Worm (Caenorhabditis elegans) whole organism, late embryonic: ENCODE measurements around the gene abhd-14.
A peak's percentile ranks its signal among the peaks of the same experiment; 100 is the strongest.
"Not testable (repeated sequence)": the region's sequence is repeated elsewhere in the genome, so short reads cannot be mapped to it uniquely, and the experiment has no call there.

Experiments used
- C38D4.7 ChIP-seq: fragments of 200-800 bp; sonication (Bioruptor generic); optimal IDR thresholded peaks from 2 replicates; lab custom pipeline; 2018; ENCODE audit warnings: mild to moderate bottlenecking, missing genetic modification characterization, moderate library complexity, missing compliant biosample characterization
- T23F11.4 ChIP-seq: fragments of 200-800 bp; sonication (Bioruptor generic); optimal IDR thresholded peaks from 2 replicates; lab custom pipeline; 2018; ENCODE audit warnings: mild to moderate bottlenecking, missing genetic modification characterization, missing compliant biosample characterization
- Y22D7AL.16 ChIP-seq: sonication (generic microtip); optimal IDR thresholded peaks from 2 replicates; lab custom pipeline; 2016; ENCODE audit warnings: missing genetic modification characterization, missing compliant biosample characterization
- ahr-1 ChIP-seq: sonication (generic microtip); optimal IDR thresholded peaks from 2 replicates; lab custom pipeline; 2016; ENCODE audit warnings: missing genetic modification characterization, missing compliant biosample characterization
- ama-1 ChIP-seq: fragments of 150-350 bp; optimal IDR thresholded peaks from 2 replicates; lab custom pipeline; 2014
- ceh-14 ChIP-seq: sonication (generic microtip); optimal IDR thresholded peaks from 2 replicates; lab custom pipeline; 2016; ENCODE audit warnings: missing genotype, missing genetic modification characterization, missing compliant biosample characterization
- ceh-18 ChIP-seq: sonication (generic microtip); optimal IDR thresholded peaks from 2 replicates; lab custom pipeline; 2016; ENCODE audit warnings: missing genetic modification characterization, missing compliant biosample characterization
- ceh-19 ChIP-seq: fragments of 200-800 bp; sonication (Bioruptor generic); optimal IDR thresholded peaks from 2 replicates; lab custom pipeline; 2018; ENCODE audit warnings: mild to moderate bottlenecking, missing genetic modification characterization, missing compliant biosample characterization
- ceh-22 ChIP-seq: sonication (generic microtip); optimal IDR thresholded peaks from 2 replicates; lab custom pipeline; 2017; ENCODE audit warnings: missing biosample characterization, missing genetic modification characterization
- ceh-24 ChIP-seq: sonication (generic microtip); optimal IDR thresholded peaks from 2 replicates; lab custom pipeline; 2016; ENCODE audit warnings: mild to moderate bottlenecking, missing genetic modification characterization, missing compliant biosample characterization
- ceh-30 ChIP-seq: fragments of 150-350 bp; optimal IDR thresholded peaks from 2 replicates; lab custom pipeline; 2014; ENCODE audit warnings: missing biosample characterization, missing genetic modification characterization
- dmd-4 ChIP-seq: sonication (generic microtip); optimal IDR thresholded peaks from 2 replicates; lab custom pipeline; 2016; ENCODE audit warnings: borderline replicate concordance, missing genetic modification characterization, missing compliant biosample characterization
- elt-2 ChIP-seq: sonication (generic microtip); optimal IDR thresholded peaks from 2 replicates; lab custom pipeline; 2016; ENCODE audit warnings: missing genetic modification reagents, missing genetic modification characterization, missing compliant biosample characterization
- elt-4 ChIP-seq: sonication (generic microtip); optimal IDR thresholded peaks from 2 replicates; lab custom pipeline; 2016; ENCODE audit warnings: missing genetic modification characterization, missing compliant biosample characterization
- ets-4 ChIP-seq: sonication (generic microtip); optimal IDR thresholded peaks from 2 replicates; lab custom pipeline; 2016; ENCODE audit warnings: missing genetic modification characterization, missing compliant biosample characterization
- eyg-1 ChIP-seq: sonication (generic microtip); optimal IDR thresholded peaks from 2 replicates; lab custom pipeline; 2016; ENCODE audit warnings: missing genotype, missing genetic modification characterization, missing compliant biosample characterization
- gmeb-2 ChIP-seq: sonication (generic microtip); optimal IDR thresholded peaks from 2 replicates; lab custom pipeline; 2016; ENCODE audit warnings: missing genetic modification characterization, inconsistent platforms, missing compliant biosample characterization
- hlh-15 ChIP-seq: sonication (generic microtip); optimal IDR thresholded peaks from 2 replicates; lab custom pipeline; 2016; ENCODE audit warnings: missing genetic modification characterization, missing compliant biosample characterization
- hlh-30 ChIP-seq: sonication (generic microtip); optimal IDR thresholded peaks from 2 replicates; lab custom pipeline; 2017; ENCODE audit warnings: antibody characterized with exemption, missing genetic modification characterization, missing compliant biosample characterization; ENCODE audit not compliant: insufficient read depth
- hlh-8 ChIP-seq: sonication (generic microtip); optimal IDR thresholded peaks from 2 replicates; lab custom pipeline; 2016; ENCODE audit warnings: missing genotype, missing genetic modification characterization, missing compliant biosample characterization
- lim-6 ChIP-seq: sonication (generic microtip); optimal IDR thresholded peaks from 2 replicates; lab custom pipeline; 2016; ENCODE audit warnings: missing genetic modification characterization, missing compliant biosample characterization
- lin-11 ChIP-seq: fragments of 200-800 bp; sonication (Bioruptor generic); optimal IDR thresholded peaks from 2 replicates; lab custom pipeline; 2018; ENCODE audit warnings: mild to moderate bottlenecking, missing genetic modification characterization, missing compliant biosample characterization
- mec-3 ChIP-seq: sonication (generic microtip); optimal IDR thresholded peaks from 2 replicates; lab custom pipeline; 2016; ENCODE audit warnings: borderline replicate concordance, missing genetic modification characterization, missing compliant biosample characterization
- nhr-11 ChIP-seq: fragments of 150-350 bp; optimal IDR thresholded peaks from 2 replicates; lab custom pipeline; 2014; ENCODE audit warnings: missing biosample characterization, missing genetic modification characterization
- nhr-232 ChIP-seq: sonication (generic microtip); optimal IDR thresholded peaks from 2 replicates; lab custom pipeline; 2016; ENCODE audit warnings: missing genetic modification characterization, missing compliant biosample characterization
- pat-9 ChIP-seq: fragments of 200-800 bp; sonication (Bioruptor generic); optimal IDR thresholded peaks from 2 replicates; lab custom pipeline; 2018; ENCODE audit warnings: mild to moderate bottlenecking, missing genetic modification characterization, moderate library complexity, missing compliant biosample characterization
- pax-1 ChIP-seq: fragments of 150-350 bp; optimal IDR thresholded peaks from 2 replicates; lab custom pipeline; 2014; ENCODE audit warnings: missing biosample characterization, missing genetic modification characterization
- pha-4 ChIP-seq: fragments of 150-350 bp; optimal IDR thresholded peaks from 2 replicates; lab custom pipeline; 2018; ENCODE audit warnings: missing biosample characterization, missing genetic modification reagents, missing genetic modification characterization
- pros-1 ChIP-seq: fragments of 150-350 bp; optimal IDR thresholded peaks from 2 replicates; lab custom pipeline; 2014; ENCODE audit warnings: missing biosample characterization, missing genetic modification reagents, missing genetic modification characterization
- syd-9 ChIP-seq: sonication (generic microtip); optimal IDR thresholded peaks from 2 replicates; lab custom pipeline; 2016; ENCODE audit warnings: mild to moderate bottlenecking, missing genetic modification characterization, moderate library complexity, missing compliant biosample characterization
- unc-55 ChIP-seq: sonication (generic microtip); optimal IDR thresholded peaks from 2 replicates; lab custom pipeline; 2017; ENCODE audit warnings: missing biosample characterization, missing genetic modification reagents, missing genetic modification characterization
- unc-86 ChIP-seq: sonication (generic microtip); optimal IDR thresholded peaks from 2 replicates; lab custom pipeline; 2016; ENCODE audit warnings: missing genetic modification characterization, missing compliant biosample characterization
- ztf-16 ChIP-seq: sonication (generic microtip); optimal IDR thresholded peaks from 2 replicates; lab custom pipeline; 2017; ENCODE audit warnings: missing genetic modification characterization, missing compliant biosample characterization

abhd-14 gene

DNA sequence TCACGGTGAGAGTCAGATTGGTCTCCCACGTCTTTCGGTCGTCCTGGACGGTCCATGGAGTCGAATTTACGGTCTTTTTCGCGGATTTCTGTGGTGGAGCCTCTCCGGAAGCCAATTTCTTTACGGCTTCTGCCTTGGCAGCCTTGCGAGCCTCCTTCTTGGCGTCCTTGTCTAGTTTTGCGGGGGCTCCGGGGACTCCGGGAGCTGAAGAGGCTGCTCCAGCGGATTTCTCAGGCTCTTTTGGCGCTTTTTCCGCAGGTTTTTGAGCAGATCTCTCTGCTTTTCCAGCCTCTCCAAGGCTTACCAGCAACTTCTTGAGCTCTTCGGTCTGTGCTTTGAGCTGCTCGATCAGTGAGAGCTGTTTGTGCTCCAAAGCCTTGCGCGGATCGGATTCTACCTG lies 25.9 kb upstream of the abhd-14 start:
- TF ChIP-seq elt-2 (tag; lab: Kevin White, UChicago): no peak
- peak; percentile 16 for TF ChIP-seq pros-1

DNA sequence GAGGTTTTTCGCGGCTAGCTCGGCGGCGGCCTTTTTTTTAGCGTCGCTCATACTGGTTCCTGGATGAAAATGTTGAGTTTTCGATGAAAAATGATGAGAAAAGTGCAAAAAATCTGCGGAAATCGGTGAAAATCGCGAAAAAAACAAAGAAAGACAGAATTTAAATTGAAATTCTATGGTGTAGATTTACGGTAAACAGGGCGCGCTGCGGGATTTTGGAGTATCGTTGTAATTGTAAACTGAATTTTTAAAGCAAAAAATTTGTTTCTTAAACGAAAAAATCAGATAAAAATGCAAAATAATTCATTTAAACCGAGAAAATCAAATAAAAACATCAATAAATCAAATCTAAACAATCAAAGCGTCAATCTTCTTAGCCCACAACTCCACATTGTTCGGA lies 24.9 kb upstream of the abhd-14 start, which contains the start of gene dcap-1:
Gene dcap-1 (minus strand): TSS at position 59 of the 400 bp plus-strand sequence.
- no peak for TF ChIP-seq Y22D7AL.16 (tag; lab: Kevin White, UChicago)
- TF ChIP-seq hlh-30 (tag; lab: Kevin White, UChicago): no peak
- no peak for TF ChIP-seq unc-86
- no peak for TF ChIP-seq ceh-24 (tag; lab: Kevin White, UChicago)
- no peak for TF ChIP-seq ceh-18

- TF ChIP-seq nhr-232 (no peak), elt-4 (tag; lab: Kevin White, UChicago) (peak; percentile 12)
Measured at ce11 chrIV:1053989-1054388, 24.1 kb upstream of the abhd-14 start.

DNA sequence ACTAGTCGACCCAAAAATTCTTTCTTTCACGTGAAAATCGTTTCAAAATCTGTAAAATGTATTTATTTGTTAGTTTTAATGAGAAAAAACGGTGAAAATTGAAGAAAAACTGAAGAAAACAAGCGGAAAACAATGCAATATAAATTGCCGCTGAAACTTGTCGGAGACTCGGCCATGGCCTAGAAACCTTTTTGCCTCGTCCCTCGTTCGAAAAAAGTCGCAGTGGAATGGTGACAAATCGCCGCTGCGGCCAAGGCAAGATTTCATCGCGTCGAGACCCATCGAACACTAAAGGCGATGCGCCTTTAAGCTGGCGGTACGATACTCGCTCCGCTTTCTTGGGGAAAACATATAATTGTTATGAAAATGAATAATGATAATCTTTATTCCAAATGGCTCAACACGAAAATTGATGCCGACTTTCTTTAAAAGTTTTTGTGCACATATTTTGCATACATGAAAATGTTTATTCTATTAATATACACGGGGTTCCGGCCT lies 21.8 kb upstream of the abhd-14 start, which contains the start of gene Y55F3AM.21:
Gene Y55F3AM.21 (minus strand): TSS at position 51 of the 498 bp plus-strand sequence.
- not testable (repeated sequence) for TF ChIP-seq ama-1 (lab: Kevin White, UChicago); nhr-232; pax-1

- TF ChIP-seq gmeb-2 (tag; lab: Kevin White, UChicago) (no peak), hlh-30 (tag; lab: Kevin White, UChicago) (peak; percentile 66), ceh-19 (no peak), hlh-8 (tag; lab: Kevin White, UChicago) (no peak), ceh-30 (no peak)
Measured at ce11 chrIV:1046996-1047395, 17.2 kb upstream of the abhd-14 start.

DNA sequence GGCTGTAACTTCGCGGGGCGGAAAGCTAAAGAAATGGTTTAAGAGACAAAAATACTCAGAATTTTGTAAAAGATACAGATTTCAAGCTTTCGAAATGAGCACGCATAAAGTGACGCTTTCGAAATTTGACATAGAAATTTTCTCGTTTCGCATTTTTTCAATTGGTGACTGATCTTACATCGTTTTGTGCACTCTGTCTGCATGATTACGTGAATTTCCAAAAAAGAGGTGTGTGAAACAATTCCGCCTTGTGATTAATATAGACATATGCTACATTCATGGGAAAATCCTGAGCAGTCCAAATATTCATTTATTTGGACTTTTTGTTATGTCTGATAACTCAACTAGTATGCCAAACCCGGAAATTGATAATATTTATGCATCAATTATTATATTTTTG lies 15.8 kb upstream of the abhd-14 start, which contains the start of gene srx-12:
Gene srx-12 (plus strand): TSS at position 301 of the 400 bp plus-strand sequence.
- TF ChIP-seq pros-1: no peak
- TF ChIP-seq pat-9 (tag; lab: Kevin White, UChicago): no peak
- no peak for TF ChIP-seq lim-6
- TF ChIP-seq ceh-24 (tag; lab: Kevin White, UChicago): no peak
- TF ChIP-seq ztf-16 (tag; lab: Kevin White, UChicago): no peak

- TF ChIP-seq eyg-1 (tag; lab: Kevin White, UChicago): no peak
- no peak for TF ChIP-seq syd-9 (tag; lab: Kevin White, UChicago)
- no peak for TF ChIP-seq ets-4 (tag; lab: Kevin White, UChicago)
- TF ChIP-seq ceh-22 (tag; lab: Kevin White, UChicago): no peak
- TF ChIP-seq pha-4 (tag; lab: Kevin White, UChicago): no peak
- TF ChIP-seq pat-9 (tag; lab: Kevin White, UChicago): no peak
- no peak for TF ChIP-seq unc-86
- TF ChIP-seq C38D4.7: no peak
- TF ChIP-seq mec-3 (tag; lab: Kevin White, UChicago): no peak
- TF ChIP-seq ahr-1 (tag; lab: Kevin White, UChicago): no peak
- TF ChIP-seq unc-55 (GFP tag; lab: Kevin White, UChicago): no peak
- no peak for TF ChIP-seq hlh-8 (tag; lab: Kevin White, UChicago)
- TF ChIP-seq pax-1: no peak
- no peak for TF ChIP-seq lin-11 (tag; lab: Kevin White, UChicago)
- no peak for TF ChIP-seq ceh-14
- TF ChIP-seq dmd-4: no peak
- TF ChIP-seq nhr-11 (tag; lab: Kevin White, UChicago): no peak
- no peak for TF ChIP-seq hlh-15
- TF ChIP-seq ceh-24 (tag; lab: Kevin White, UChicago): no peak
- TF ChIP-seq T23F11.4 (GFP tag; lab: Kevin White, UChicago): no peak
Measured at ce11 chrIV:1044287-1044686, 14.4 kb upstream of the abhd-14 start, which contains the start of gene Y55F3AM.11. Y55F3AM.11 (minus strand) TSS chrIV:1044387.
